Worm (Caenorhabditis elegans) whole organism, L3 larva: Measurements from ENCODE around the gene fbxa-12.

Experiments used
- ZK546.5 ChIP-seq: sonication (generic microtip); optimal IDR thresholded peaks from 2 replicates; lab custom pipeline; 2017; ENCODE audit warnings: missing biosample characterization, missing genetic modification characterization
- ceh-28 ChIP-seq: fragments of 150-350 bp; optimal IDR thresholded peaks from 2 replicates; lab custom pipeline; 2014; ENCODE audit warnings: missing biosample characterization, missing genetic modification reagents, missing genetic modification characterization
- ceh-9 ChIP-seq: sonication (generic microtip); optimal IDR thresholded peaks from 2 replicates; lab custom pipeline; 2018; ENCODE audit warnings: missing biosample characterization, missing genetic modification characterization
- daf-12 ChIP-seq: fragments of 150-350 bp; optimal IDR thresholded peaks from 2 replicates; lab custom pipeline; 2014; ENCODE audit warnings: missing biosample characterization, missing genetic modification reagents, missing genetic modification characterization
- egl-27 ChIP-seq: sonication (generic microtip); optimal IDR thresholded peaks from 4 replicates; lab custom pipeline; 2017; ENCODE audit warnings: missing biosample characterization, missing genetic modification reagents, missing genetic modification characterization
- egl-5 ChIP-seq: fragments of 150-350 bp; optimal IDR thresholded peaks from 2 replicates; lab custom pipeline; 2017; ENCODE audit warnings: missing biosample characterization, missing genetic modification reagents, missing genetic modification characterization, inconsistent platforms
- elt-2 ChIP-seq: sonication (generic microtip); optimal IDR thresholded peaks from 2 replicates; lab custom pipeline; 2016; ENCODE audit warnings: missing genetic modification reagents, mild to moderate bottlenecking, missing genetic modification characterization, missing compliant biosample characterization
- elt-3 ChIP-seq, 3 experiments: fragments of 150-350 bp in 1 of 3; sonication (generic microtip) in 2 of 3; optimal IDR thresholded peaks; 2 replicates in 2 of 3; 4 replicates in 1 of 3; lab custom pipeline; 2014 to 2017; ENCODE audit warnings: missing biosample characterization in 3 of 3, missing genetic modification characterization in 3 of 3
- fkh-2 ChIP-seq: fragments of 150-350 bp; optimal IDR thresholded peaks from 2 replicates; lab custom pipeline; 2014; ENCODE audit warnings: missing biosample characterization, missing genetic modification reagents, missing genetic modification characterization
- hmg-11 ChIP-seq: sonication (generic microtip); optimal IDR thresholded peaks from 2 replicates; lab custom pipeline; 2016; ENCODE audit warnings: missing genetic modification characterization, missing compliant biosample characterization
- jun-1 ChIP-seq: fragments of 150-350 bp; optimal IDR thresholded peaks from 2 replicates; lab custom pipeline; 2014; ENCODE audit warnings: missing biosample characterization, missing genetic modification reagents, missing genetic modification characterization
- lin-15B ChIP-seq: fragments of 150-350 bp; optimal IDR thresholded peaks from 2 replicates; lab custom pipeline; 2014; ENCODE audit warnings: missing biosample characterization, missing genetic modification characterization
- lin-39 ChIP-seq: fragments of 150-350 bp; optimal IDR thresholded peaks from 2 replicates; lab custom pipeline; 2018; ENCODE audit warnings: missing biosample characterization, missing genetic modification reagents, missing genetic modification characterization
- lsy-12 ChIP-seq: sonication (generic microtip); optimal IDR thresholded peaks from 2 replicates; lab custom pipeline; 2016; ENCODE audit warnings: mild to moderate bottlenecking, missing genetic modification characterization, missing compliant biosample characterization
- mdl-1 ChIP-seq: fragments of 150-350 bp; optimal IDR thresholded peaks from 2 replicates; lab custom pipeline; 2014; ENCODE audit warnings: missing biosample characterization, missing genetic modification characterization
- mml-1 ChIP-seq: fragments of 150-350 bp; sonication (generic microtip); optimal IDR thresholded peaks from 3 replicates; lab custom pipeline; 2014; ENCODE audit warnings: missing biosample characterization, missing genetic modification characterization
- nfya-1 ChIP-seq: sonication (generic microtip); optimal IDR thresholded peaks from 2 replicates; lab custom pipeline; 2017; ENCODE audit warnings: missing genetic modification characterization, mild to moderate bottlenecking, missing compliant biosample characterization, antibody characterized with exemption, moderate library complexity; ENCODE audit not compliant: insufficient read depth
- nhr-23 ChIP-seq: fragments of 150-350 bp; optimal IDR thresholded peaks from 2 replicates; lab custom pipeline; 2014; ENCODE audit warnings: missing biosample characterization, missing genetic modification reagents, missing genetic modification characterization
- nhr-25 ChIP-seq: sonication (generic microtip); optimal IDR thresholded peaks from 2 replicates; lab custom pipeline; 2017; ENCODE audit warnings: missing biosample characterization, missing genetic modification characterization
- nhr-28 ChIP-seq: fragments of 150-350 bp; optimal IDR thresholded peaks from 2 replicates; lab custom pipeline; 2014; ENCODE audit warnings: missing biosample characterization, missing genetic modification characterization
- nhr-43 ChIP-seq: sonication (generic microtip); optimal IDR thresholded peaks from 2 replicates; lab custom pipeline; 2016; ENCODE audit warnings: mild to moderate bottlenecking, missing genetic modification characterization, missing compliant biosample characterization; ENCODE audit not compliant: poor library complexity, severe bottlenecking
- nhr-67 ChIP-seq: fragments of 150-350 bp; optimal IDR thresholded peaks from 2 replicates; lab custom pipeline; 2014; ENCODE audit warnings: missing biosample characterization, missing genetic modification characterization
- nhr-76 ChIP-seq: fragments of 150-350 bp; sonication (generic microtip); optimal IDR thresholded peaks from 5 replicates; lab custom pipeline; 2014; ENCODE audit warnings: missing biosample characterization, missing genetic modification characterization
- nhr-77 ChIP-seq: fragments of 150-350 bp; optimal IDR thresholded peaks from 2 replicates; lab custom pipeline; 2014; ENCODE audit warnings: missing biosample characterization, missing genetic modification characterization
- pqm-1 ChIP-seq: fragments of 150-350 bp; optimal IDR thresholded peaks from 2 replicates; lab custom pipeline; 2017; ENCODE audit warnings: missing biosample characterization, missing genetic modification characterization, inconsistent platforms
- skn-1 ChIP-seq: fragments of 150-350 bp; optimal IDR thresholded peaks from 2 replicates; lab custom pipeline; 2014; ENCODE audit warnings: missing biosample characterization, missing genetic modification characterization
- snpc-4 ChIP-seq: fragments of 150-350 bp; optimal IDR thresholded peaks from 2 replicates; lab custom pipeline; 2014; ENCODE audit warnings: missing biosample characterization, missing genetic modification characterization
- tbx-2 ChIP-seq: sonication (generic microtip); optimal IDR thresholded peaks from 2 replicates; lab custom pipeline; 2016; ENCODE audit warnings: mild to moderate bottlenecking, missing genetic modification characterization, missing compliant biosample characterization
- unc-39 ChIP-seq: sonication (generic microtip); optimal IDR thresholded peaks from 4 replicates; lab custom pipeline; 2017; ENCODE audit warnings: missing biosample characterization, missing genetic modification characterization
- unc-62 ChIP-seq: fragments of 150-350 bp; sonication (generic microtip); optimal IDR thresholded peaks from 4 replicates; lab custom pipeline; 2014; ENCODE audit warnings: missing biosample characterization, missing genetic modification reagents, missing genetic modification characterization
- zag-1 ChIP-seq: fragments of 150-350 bp; optimal IDR thresholded peaks from 2 replicates; lab custom pipeline; 2014; ENCODE audit warnings: missing biosample characterization, missing genetic modification characterization
- ztf-11 ChIP-seq: fragments of 150-350 bp; optimal IDR thresholded peaks from 2 replicates; lab custom pipeline; 2014; ENCODE audit warnings: missing biosample characterization, missing genetic modification characterization
- ztf-4 ChIP-seq: fragments of 150-350 bp; optimal IDR thresholded peaks from 2 replicates; lab custom pipeline; 2014; ENCODE audit warnings: missing biosample characterization, missing genetic modification characterization

fbxa-12 gene

DNA sequence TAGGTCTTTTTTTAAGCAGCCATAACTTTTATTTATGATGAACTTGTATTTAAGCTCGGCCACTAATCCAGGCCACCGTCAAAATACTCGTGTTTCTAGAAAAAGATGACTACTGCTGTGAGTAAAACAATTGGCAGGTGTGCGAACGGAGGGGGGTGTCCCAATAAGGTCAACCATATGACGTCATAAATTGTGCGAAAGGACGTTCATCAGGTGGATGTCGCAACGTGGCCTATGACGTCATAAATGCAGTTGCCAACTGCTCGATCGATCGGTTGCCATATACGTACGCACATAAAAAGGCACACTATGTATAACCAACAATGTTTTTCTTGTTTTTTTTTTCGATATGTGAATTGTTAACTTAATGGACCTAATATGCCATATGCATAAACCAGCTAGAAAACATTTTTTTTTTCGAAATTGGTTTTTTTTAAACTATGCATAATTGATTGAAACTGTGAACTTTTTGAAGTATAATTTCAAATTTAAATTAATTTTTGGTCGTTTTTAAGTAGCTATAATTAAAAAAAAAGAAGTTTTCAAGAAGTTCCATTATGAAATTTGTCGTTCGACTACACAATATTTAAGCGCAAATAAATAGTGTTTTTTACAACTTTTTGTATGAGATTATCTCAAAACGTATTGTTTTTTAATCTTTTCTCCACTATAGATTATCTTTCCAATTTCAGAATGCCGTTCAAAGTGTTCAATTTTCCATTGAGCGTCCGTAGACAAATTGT, 14.9 kb downstream of the fbxa-12 start, which contains the start of gene C39B5.2:
C39B5.2 (plus strand) TSS at position 693 of the 743 bp plus-strand sequence.
- TF ChIP-seq jun-1 (tag; lab: Kevin White, UChicago) (no peak), zag-1 (tag; lab: Kevin White, UChicago) (no peak)

ce11 chrIII:2239587-2240144, 20.2 kb downstream of the fbxa-12 start, which contains the start of gene C39B5.10:
Gene C39B5.10, minus strand, starts transcription at chrIII:2239637.
- TF ChIP-seq nhr-23 (tag; lab: Kevin White, UChicago) (no peak), jun-1 (tag; lab: Kevin White, UChicago) (peak; percentile 35), pqm-1 (peak; percentile 79), elt-2 (tag; lab: Kevin White, UChicago) (peak; percentile 93), tbx-2 (no peak)

DNA sequence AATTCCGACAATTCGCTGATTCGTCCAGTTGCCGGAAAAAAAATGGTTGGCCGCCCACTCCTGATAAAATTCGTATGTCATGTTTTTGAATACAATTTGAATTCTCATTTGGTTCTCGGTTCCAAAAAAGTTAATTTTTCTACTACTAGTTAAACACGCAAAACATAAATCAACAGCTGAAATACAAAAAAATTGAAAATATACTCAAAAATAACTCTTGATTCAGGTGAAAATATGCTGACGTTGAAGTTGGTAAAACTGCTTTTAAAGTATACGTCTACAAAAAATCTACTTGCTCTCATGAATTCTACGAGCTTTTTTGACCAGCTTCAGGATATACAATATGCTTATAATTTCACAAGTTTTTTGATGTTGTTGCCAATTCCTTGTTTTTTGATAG, 21.0 kb downstream of the fbxa-12 start, which contains the start of gene srz-56:
srz-56 (plus strand) TSS at position 301 of the 400 bp plus-strand sequence.
- TF ChIP-seq nfya-1 (tag; lab: Kevin White, UChicago) = no peak
- no peak for TF ChIP-seq nhr-77 (tag; lab: Kevin White, UChicago)
- TF ChIP-seq ztf-11 (tag; lab: Kevin White, UChicago) = no peak

DNA sequence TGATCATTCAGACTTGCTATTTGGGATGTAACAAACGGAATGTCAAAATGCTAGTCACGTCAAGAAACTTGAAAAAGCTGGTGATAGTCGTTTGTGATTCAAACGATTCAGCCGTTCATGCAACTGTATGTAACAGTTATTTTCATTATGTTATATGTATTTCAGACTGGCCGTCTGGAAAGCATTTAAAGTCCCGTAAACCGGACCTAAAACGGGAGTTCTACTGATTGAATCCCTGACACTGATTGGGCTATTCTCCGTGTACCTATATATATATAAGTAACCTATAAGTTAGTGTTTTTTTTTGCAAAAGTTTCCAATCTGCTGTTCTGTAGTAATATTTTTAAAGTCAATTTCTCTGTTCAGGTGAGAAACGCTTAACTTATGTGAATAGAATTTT, 24.1 kb downstream of the fbxa-12 start:
- no peak for TF ChIP-seq lin-39 (tag; lab: Kevin White, UChicago)
- no peak for TF ChIP-seq nhr-25 (tag; lab: Kevin White, UChicago)
- no peak for TF ChIP-seq unc-39 (tag; lab: Kevin White, UChicago)
- TF ChIP-seq unc-62 = no peak
- TF ChIP-seq hmg-11 = no peak
- no peak for TF ChIP-seq tbx-2
- no peak for TF ChIP-seq mml-1

DNA sequence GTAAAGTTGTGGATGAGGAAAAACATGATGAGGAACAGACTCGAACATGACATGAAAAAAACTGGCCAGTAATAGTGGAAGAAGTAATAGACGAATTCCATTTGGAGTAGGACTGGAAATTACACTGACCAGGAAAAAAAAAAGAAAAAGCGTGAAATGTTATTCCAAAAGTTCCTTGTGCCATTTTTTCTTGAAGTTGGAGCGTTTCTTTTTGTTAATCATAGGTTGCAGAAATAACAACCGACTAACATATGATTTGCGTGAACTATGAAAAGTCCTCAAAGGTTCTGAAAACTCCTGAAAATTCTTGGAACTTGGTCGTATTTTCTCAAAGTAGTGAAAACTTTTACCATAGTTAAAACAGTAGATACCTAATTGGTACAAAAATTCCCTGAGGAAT, 26.2 kb downstream of the fbxa-12 start, which contains the start of gene srd-67:
srd-67 (minus strand) TSS at position 101 of the 400 bp plus-strand sequence.
- no peak for TF ChIP-seq ztf-4 (tag; lab: Kevin White, UChicago)
- no peak for TF ChIP-seq nhr-28
- TF ChIP-seq hmg-11 = no peak
- TF ChIP-seq lsy-12 (tag; lab: Kevin White, UChicago) = no peak
- no peak for TF ChIP-seq egl-27 (tag; lab: Kevin White, UChicago)
- TF ChIP-seq nfya-1 (tag; lab: Kevin White, UChicago) = no peak
- TF ChIP-seq ceh-9 (tag; lab: Kevin White, UChicago) = no peak
- no peak for TF ChIP-seq nhr-76
- TF ChIP-seq mdl-1 (tag; lab: Kevin White, UChicago) = no peak
- no peak for TF ChIP-seq tbx-2
- TF ChIP-seq zag-1 (tag; lab: Kevin White, UChicago) = no peak
- no peak for TF ChIP-seq elt-2 (tag; lab: Kevin White, UChicago)

ce11 chrIII:2251348-2251747, 31.8 kb downstream of the fbxa-12 start, which contains the start of gene fbxa-7:
Gene fbxa-7, minus strand, starts transcription at chrIII:2251448.
- TF ChIP-seq skn-1 (tag; lab: Kevin White, UChicago) (no peak), egl-5 (tag; lab: Kevin White, UChicago) (no peak), fkh-2 (tag; lab: Kevin White, UChicago) (no peak), nhr-77 (tag; lab: Kevin White, UChicago) (no peak), lsy-12 (tag; lab: Kevin White, UChicago) (no peak), jun-1 (tag; lab: Kevin White, UChicago) (no peak), ceh-28 (no peak), ztf-4 (tag; lab: Kevin White, UChicago) (no peak)

- TF ChIP-seq daf-12 (tag; lab: Kevin White, UChicago) (no peak), ceh-28 (no peak), nhr-67 (no peak), elt-2 (tag; lab: Kevin White, UChicago) (peak; percentile 69), fkh-2 (tag; lab: Kevin White, UChicago) (no peak), egl-27 (tag; lab: Kevin White, UChicago) (no peak), egl-5 (tag; lab: Kevin White, UChicago) (no peak), elt-3 (tag; optimal IDR thresholded peaks at IDR 0.05; lab: Kevin White, UChicago) (no peak), nhr-43 (tag; lab: Kevin White, UChicago) (no peak), pqm-1 (peak; percentile 35), snpc-4 (tag; lab: Kevin White, UChicago) (no peak), ZK546.5 (tag; lab: Kevin White, UChicago) (no peak), lin-15B (tag; lab: Kevin White, UChicago) (no peak)
Measured at ce11 chrIII:2253027-2253499, 33.6 kb downstream of the fbxa-12 start, which contains the start of gene fbxa-73. Gene fbxa-73, plus strand, starts transcription at chrIII:2253449.
